Worm (Caenorhabditis elegans) whole organism, L4 larva: ENCODE data around the gene C25F6.1.

ENCODE experiments used
- F44E2.7 ChIP-seq: fragments of 200-800 bp; sonication (Bioruptor generic); IDR thresholded peaks from 2 replicates; pipeline ENCODE4 v2.1.2; 2022; ENCODE audit warnings: missing genetic modification characterization, missing compliant biosample characterization
- Y105C5A.15 ChIP-seq: fragments of 200-800 bp; sonication (Bioruptor generic); IDR thresholded peaks from 2 replicates; pipeline ENCODE4 v1.3.6; 2022; ENCODE audit warnings: missing genetic modification characterization, missing compliant biosample characterization
- Y48G9A.11 ChIP-seq: fragments of 200-800 bp; sonication (Bioruptor generic); IDR thresholded peaks from 2 replicates; pipeline ENCODE4 v1.3.6; 2022; ENCODE audit warnings: missing genetic modification reagents, missing genetic modification characterization, missing compliant biosample characterization
- aly-2 ChIP-seq: sonication (generic microtip); optimal IDR thresholded peaks from 2 replicates; lab custom pipeline; 2018; ENCODE audit warnings: missing biosample characterization, missing genetic modification characterization
- arid-1 ChIP-seq: fragments of 200-800 bp; sonication (Bioruptor generic); conservative IDR thresholded peaks from 2 replicates; pipeline ENCODE4 v1.3.6; 2022; ENCODE audit warnings: missing genetic modification reagents, missing genetic modification characterization, missing compliant biosample characterization
- ceh-32 ChIP-seq: sonication (generic microtip); optimal IDR thresholded peaks from 2 replicates; lab custom pipeline; 2016; ENCODE audit warnings: mild to moderate bottlenecking, missing genetic modification characterization, missing compliant biosample characterization; ENCODE audit not compliant: poor library complexity
- lin-39 ChIP-seq: fragments of 150-350 bp; optimal IDR thresholded peaks from 2 replicates; lab custom pipeline; 2014; ENCODE audit warnings: missing biosample characterization, missing genetic modification reagents, missing genetic modification characterization
- nhr-11 ChIP-seq: fragments of 150-350 bp; optimal IDR thresholded peaks from 2 replicates; lab custom pipeline; 2014; ENCODE audit warnings: missing biosample characterization, missing genetic modification characterization
- nhr-25 ChIP-seq: sonication (generic microtip); optimal IDR thresholded peaks from 2 replicates; lab custom pipeline; 2017; ENCODE audit warnings: missing genetic modification characterization, mild to moderate bottlenecking, missing compliant biosample characterization, antibody characterized with exemption, moderate library complexity, borderline replicate concordance; ENCODE audit not compliant: insufficient read depth
- nhr-76 ChIP-seq: fragments of 150-350 bp; optimal IDR thresholded peaks from 2 replicates; lab custom pipeline; 2014; ENCODE audit warnings: missing biosample characterization, missing genetic modification characterization
- set-16 ChIP-seq: fragments of 200-800 bp; sonication (Bioruptor generic); IDR thresholded peaks from 2 replicates; pipeline ENCODE4 v1.3.6; 2022; ENCODE audit warnings: missing genetic modification reagents, missing genetic modification characterization, missing compliant biosample characterization
- zfp-2 ChIP-seq: sonication (generic microtip); optimal IDR thresholded peaks from 2 replicates; lab custom pipeline; 2016; ENCODE audit warnings: mild to moderate bottlenecking, missing genetic modification characterization, missing compliant biosample characterization

DNA sequence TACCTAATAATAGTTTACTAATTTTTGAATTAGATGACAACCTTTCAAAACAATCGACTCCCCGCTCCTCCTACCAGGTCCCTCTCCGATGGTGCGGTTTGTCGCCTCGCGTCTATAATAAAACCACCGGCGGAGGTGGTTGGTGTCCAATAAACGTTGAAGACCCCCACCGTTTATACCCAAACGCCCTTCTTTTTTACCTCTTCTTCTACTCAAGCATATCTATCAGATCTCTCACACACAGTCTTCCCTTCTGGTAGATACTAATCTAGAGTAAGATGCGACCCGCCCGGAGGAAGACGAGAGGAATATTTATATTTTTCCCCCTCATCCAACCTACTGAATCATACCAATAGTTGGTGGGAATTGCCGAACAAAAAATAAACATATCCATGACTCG, 7.4 kb upstream of the C25F6.1 start:
- TF ChIP-seq F44E2.7 (GFP tag; lab: Robert Waterston, UW) (no peak), nhr-25 (tag; lab: Kevin White, UChicago) (no peak), nhr-11 (tag; lab: Kevin White, UChicago) (no peak), Y48G9A.11 (no peak), lin-39 (tag; lab: Kevin White, UChicago) (no peak), zfp-2 (tag; lab: Kevin White, UChicago) (no peak), aly-2 (no peak), arid-1 (GFP tag; lab: Robert Waterston, UW) (no peak), nhr-76 (no peak), ceh-32 (tag; lab: Kevin White, UChicago) (no peak), set-16 (GFP tag; lab: Robert Waterston, UW) (no peak), Y105C5A.15 (GFP tag; lab: Robert Waterston, UW) (no peak)
